Worm (Caenorhabditis elegans) whole organism, L1 larva: ENCODE data around the gene sorb-1.

ENCODE experiments used
- ama-1 ChIP-seq: fragments of 150-350 bp; optimal IDR thresholded peaks from 2 replicates; lab custom pipeline; 2014
- blmp-1 ChIP-seq: fragments of 150-350 bp; optimal IDR thresholded peaks from 2 replicates; lab custom pipeline; 2014; ENCODE audit warnings: missing biosample characterization, missing genetic modification characterization
- elt-2 ChIP-seq: sonication (generic microtip); optimal IDR thresholded peaks from 2 replicates; lab custom pipeline; 2016; ENCODE audit warnings: missing genetic modification characterization, mild to moderate bottlenecking, inconsistent platforms, missing compliant biosample characterization, missing genetic modification reagents
- fkh-10 ChIP-seq: sonication (generic microtip); optimal IDR thresholded peaks from 2 replicates; lab custom pipeline; 2017; ENCODE audit warnings: missing biosample characterization, missing genetic modification reagents, missing genetic modification characterization
- lin-13 ChIP-seq: fragments of 150-350 bp; optimal IDR thresholded peaks from 2 replicates; lab custom pipeline; 2014; ENCODE audit warnings: missing biosample characterization, missing genetic modification reagents, missing genetic modification characterization
- mdl-1 ChIP-seq, 2 experiments: fragments of 150-350 bp; optimal IDR thresholded peaks; 2 replicates each; lab custom pipeline; 2014 to 2017; ENCODE audit warnings: missing biosample characterization in 2 of 2, missing genetic modification characterization in 2 of 2, inconsistent platforms in 1 of 2
- nhr-237 ChIP-seq: fragments of 150-350 bp; optimal IDR thresholded peaks from 2 replicates; lab custom pipeline; 2014; ENCODE audit warnings: missing biosample characterization, missing genetic modification characterization
- pqm-1 ChIP-seq: sonication (generic microtip); optimal IDR thresholded peaks from 3 replicates; lab custom pipeline; 2017; ENCODE audit warnings: missing biosample characterization, missing genetic modification characterization
- skn-1 ChIP-seq: fragments of 150-350 bp; optimal IDR thresholded peaks from 2 replicates; lab custom pipeline; 2014; ENCODE audit warnings: missing biosample characterization, missing genetic modification characterization

DNA sequence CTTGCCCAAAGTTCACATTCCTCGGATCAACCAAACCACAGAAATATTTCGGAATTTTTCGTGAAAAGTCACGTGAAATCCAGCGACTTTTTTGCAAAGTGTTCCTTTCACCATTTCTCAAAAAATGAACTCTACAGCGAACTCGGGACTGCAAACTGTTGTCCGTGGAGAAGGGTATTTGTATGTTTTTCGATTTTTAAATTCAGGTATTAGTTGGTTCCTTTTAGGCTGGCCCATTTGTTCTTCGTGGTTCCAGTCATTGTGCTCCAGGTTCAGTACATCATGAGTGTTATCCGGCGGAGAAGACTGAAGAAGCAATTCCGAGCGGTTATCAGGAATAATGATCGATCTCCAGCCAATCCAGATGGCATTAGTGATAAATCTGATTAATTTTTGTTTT, 26.6 kb downstream of the sorb-1 start:
- TF ChIP-seq pqm-1 (tag; lab: Kevin White, UChicago) = no peak
- TF ChIP-seq nhr-237 (tag; lab: Kevin White, UChicago) = no peak
- no peak for TF ChIP-seq ama-1 (lab: Kevin White, UChicago)
- no peak for TF ChIP-seq blmp-1 (tag; lab: Kevin White, UChicago)
- no peak for TF ChIP-seq lin-13 (GFP tag; lab: Kevin White, UChicago)
- no peak for TF ChIP-seq fkh-10
- no peak for TF ChIP-seq mdl-1 (tag; optimal IDR thresholded peaks at IDR 0.05; lab: Kevin White, UChicago)
- no peak for TF ChIP-seq skn-1 (tag; lab: Kevin White, UChicago)
- no peak for TF ChIP-seq elt-2 (tag; lab: Kevin White, UChicago)
